Worm (Caenorhabditis elegans) whole organism, dauer: Measurements from ENCODE around the gene klp-4.

ENCODE experiments used
- unc-62 ChIP-seq: sonication (generic microtip); optimal IDR thresholded peaks from 2 replicates; lab custom pipeline; 2017; ENCODE audit warnings: missing biosample characterization, missing genetic modification reagents, missing genetic modification characterization

The klp-4 gene

DNA sequence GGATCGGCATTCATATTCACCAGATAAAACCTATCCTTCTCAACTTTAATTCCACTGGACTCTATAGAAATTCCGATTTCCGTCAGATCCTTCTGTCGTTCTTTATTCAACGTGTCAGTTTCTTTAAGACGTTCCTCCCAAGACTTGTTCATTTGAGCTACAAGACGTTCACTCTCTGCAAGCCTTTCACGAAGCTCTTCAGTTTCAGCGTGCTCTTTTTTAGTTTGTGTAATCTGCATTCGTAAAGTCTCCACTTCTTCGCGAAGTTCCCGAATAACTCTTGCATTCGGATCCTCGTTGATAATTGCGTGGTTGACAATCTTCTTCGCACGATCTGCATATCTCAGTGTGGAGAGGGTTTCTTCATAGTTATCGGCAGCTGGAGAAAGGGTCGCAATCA is 1.8 kb downstream of the klp-4 start:
- TF ChIP-seq unc-62 (GFP tag; lab: Kevin White, UChicago): no peak

DNA sequence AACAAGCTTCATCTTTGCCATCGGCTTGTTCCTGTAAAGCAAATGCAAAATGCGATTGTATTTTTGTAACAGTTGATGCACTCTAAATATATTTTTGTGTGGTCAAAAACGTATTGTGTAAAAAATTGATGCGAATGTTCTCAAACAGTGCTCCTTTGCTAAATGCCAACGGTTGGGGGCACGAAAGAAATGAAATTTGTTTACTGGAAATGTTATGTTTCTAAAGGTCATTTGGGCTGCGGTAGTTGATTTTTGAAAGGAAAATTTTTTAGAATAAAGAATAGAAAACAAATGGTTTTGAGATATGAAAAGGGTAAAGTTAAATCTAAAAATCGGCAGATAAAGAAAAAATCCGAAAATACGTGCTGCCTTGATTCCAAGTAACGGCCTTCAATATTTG is 8.0 kb downstream of the klp-4 start, which contains the start of gene C15C7.6:
Gene C15C7.6, minus strand, starts transcription at position 101 of the 400 bp plus-strand sequence.
- no peak for TF ChIP-seq unc-62 (GFP tag; lab: Kevin White, UChicago)

DNA sequence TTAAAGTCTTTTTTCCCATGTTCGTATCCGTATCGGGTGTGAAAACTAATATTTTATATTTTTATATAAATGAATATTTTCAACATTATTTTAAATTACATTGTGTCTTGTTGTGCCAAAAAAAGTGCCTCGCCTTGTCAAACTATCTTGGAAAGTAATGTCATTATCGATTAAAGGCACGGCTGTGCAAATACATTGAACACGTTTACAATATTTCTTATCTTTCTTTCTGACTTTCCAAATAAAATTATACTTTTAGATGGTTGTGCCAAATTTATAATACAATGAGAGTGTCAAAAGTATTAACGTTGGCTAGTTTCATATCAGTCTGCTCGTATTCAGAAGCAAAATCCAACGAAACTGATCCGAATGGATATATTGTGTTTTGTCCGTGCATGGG is 12.9 kb downstream of the klp-4 start, which contains the start of gene pfut-1:
Gene pfut-1, plus strand, starts transcription at position 258 of the 400 bp plus-strand sequence.
- no peak for TF ChIP-seq unc-62 (GFP tag; lab: Kevin White, UChicago)

DNA sequence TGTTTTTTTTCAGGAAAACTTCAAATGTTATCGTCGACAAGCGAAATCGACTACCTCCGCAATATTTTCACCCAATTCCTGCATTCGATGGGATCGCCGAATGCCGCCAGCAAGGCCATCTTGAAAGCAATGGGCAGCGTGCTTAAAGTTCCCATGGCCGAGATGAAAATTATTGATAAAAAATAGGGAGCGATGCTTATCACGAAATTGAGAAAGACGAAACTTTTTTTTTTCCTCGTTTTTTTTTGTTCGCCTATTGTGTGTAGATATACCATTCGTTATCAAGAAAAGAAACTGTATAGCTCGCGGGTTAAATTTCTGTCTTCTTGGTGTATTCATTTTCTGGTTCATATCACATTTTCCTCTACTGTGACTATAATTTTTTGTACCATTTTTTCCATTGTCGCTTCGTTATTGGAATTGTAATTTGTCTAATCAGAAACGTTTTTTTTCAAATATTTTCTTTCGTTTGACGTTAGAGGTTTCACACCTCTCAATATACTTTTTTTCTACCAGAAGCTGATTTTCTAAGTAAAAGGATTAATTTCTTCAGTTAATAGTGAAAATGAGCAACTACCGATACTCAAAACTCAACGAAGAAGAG is 14.4 kb downstream of the klp-4 start, which contains the start of gene syx-6:
Gene syx-6, plus strand, starts transcription at position 554 of the 604 bp plus-strand sequence.
- no peak for TF ChIP-seq unc-62 (GFP tag; lab: Kevin White, UChicago)

DNA sequence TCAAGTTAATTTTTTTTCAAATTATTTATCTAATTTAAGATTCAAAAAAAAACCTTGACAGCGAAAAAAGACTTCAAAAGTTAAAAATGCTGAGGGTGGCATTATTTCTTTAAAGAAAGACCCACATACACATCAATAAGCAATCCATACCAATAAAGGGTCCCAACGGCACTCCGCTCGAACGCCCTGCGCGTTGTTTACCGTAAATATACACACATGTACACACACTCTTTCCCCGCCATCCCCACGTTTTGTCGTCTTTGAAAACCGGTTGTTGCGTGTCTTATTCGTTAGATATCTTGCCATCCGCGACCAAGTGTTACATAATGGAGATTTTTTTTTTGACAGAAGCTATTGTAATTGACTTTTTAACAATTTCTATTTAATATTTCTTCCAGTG is 19.0 kb downstream of the klp-4 start, which contains the start of gene gcc-1:
Gene gcc-1, plus strand, starts transcription at position 399 of the 400 bp plus-strand sequence.
- no peak for TF ChIP-seq unc-62 (GFP tag; lab: Kevin White, UChicago)

DNA sequence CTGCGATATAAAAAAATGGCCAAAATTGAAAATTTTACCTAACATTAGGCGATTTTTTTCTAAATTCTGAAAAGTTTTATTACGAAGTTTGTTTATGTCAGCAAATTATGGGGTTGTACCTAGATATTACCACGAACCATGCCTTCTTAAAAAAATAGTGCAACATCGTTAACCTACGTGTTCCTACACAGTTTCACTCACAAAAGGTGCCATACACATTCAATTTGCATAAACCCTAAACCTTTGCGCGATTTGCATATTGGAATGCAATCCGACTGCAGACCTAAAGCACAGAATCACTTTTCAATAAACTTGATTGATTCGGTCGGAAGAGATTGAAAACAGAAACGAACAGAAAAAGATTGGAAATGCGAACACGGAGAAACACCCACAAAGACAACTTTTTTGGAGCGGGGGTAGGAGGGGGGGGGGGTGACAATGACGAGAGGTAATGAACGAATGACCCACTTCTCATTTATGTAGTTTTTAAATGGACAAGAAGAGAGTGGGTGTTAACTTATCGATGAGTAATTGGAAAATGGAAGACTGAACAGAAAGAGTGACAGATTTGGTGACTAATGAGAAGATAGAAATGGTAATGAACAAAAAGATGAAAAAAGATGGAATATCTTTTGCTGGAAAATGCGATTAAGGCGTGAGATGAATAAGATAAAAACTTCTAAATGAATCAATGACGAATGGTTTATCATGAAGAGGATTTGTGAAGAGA is 22.3 kb downstream of the klp-4 start:
- TF ChIP-seq unc-62 (GFP tag; lab: Kevin White, UChicago): no peak

DNA sequence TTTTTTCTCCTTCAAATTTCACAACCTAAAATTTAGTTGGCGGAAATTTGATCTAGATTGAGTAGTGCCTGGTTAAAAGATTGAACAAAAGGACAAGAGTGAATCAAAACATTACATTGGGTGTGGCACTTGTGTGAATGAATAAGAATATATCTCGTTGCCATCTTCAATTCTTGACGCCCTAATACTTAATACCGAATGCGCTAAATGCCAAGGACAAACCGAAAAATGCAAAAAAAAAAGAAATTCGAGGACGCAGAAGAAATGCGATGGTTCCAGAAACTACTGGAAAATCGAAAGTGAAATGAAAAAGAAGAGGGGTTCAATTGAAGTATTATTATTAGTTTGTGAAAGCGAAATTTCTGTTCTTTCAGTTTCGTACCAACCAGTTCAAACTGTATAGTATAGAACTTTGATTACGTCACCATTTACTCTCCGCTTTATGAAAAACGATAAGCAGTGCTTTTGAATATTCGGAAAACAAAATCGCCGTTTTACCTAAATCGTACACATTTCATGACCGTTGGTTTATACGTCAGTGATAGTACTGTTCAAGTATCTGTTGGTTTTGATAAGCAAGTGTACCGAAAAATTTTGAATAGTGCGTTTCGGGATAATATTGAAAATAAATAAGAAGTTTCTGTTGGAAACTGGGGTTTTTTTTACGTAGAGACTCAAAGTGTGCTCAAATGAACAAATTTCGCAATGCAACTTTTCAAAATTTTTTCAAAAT is 23.2 kb downstream of the klp-4 start:
- TF ChIP-seq unc-62 (GFP tag; lab: Kevin White, UChicago): no peak

DNA sequence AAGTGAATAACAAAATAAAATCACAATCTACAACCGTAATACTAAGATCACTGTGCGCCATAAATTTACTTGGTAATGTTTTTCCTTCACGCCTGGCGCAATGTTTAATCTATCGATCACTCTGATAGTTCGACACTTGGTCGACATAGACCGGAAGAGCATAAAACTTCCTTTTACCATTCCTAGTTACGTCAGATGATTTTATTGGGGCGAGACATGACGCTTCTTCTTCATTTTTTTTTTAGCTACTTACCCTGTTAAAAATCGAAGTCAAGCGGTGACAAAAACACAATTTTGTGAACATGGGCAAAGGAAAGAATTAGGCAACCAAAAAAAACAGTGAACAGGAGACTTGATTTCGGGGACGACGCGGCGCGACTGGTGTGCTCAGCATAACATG is 23.9 kb downstream of the klp-4 start:
- TF ChIP-seq unc-62 (GFP tag; lab: Kevin White, UChicago): no peak

DNA sequence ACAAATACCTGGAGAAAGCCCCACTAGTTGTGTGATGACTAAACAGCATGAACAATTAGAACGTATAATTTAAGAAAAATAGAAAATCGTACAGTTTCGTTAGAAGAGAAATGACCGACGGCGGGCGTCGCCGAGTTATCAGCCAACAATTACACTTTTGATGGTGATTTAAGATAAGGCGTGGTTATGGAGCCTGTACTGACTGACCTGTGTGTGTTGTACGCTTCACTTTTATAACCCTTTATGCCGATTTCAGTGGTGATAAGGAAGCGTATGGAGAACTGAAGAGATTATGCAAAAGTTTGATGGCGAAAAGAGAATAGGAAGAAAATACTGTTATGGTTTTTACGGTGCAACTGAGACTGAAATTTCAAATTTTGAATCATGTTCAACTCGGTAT is 25.4 kb downstream of the klp-4 start:
- no peak for TF ChIP-seq unc-62 (GFP tag; lab: Kevin White, UChicago)

DNA sequence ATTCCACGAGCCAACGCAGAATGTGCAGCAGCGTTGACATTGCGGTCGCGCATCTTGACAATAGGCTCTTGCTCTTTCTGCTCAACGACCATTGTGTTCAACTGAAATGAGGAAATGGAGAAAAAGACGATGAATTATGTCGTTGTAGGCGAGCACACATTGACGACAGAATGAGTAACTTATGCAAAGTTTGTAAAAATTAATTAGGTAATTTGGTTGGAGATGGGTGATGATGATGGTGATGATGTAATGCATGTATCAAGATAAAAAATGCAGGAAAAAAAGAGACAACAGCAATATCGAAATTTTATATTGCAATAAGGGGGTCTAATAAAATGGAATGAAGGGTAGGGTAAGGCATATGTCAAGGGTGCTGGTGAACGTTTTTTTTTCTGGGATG is 26.1 kb downstream of the klp-4 start, which contains the start of gene bbln-1:
Gene bbln-1, minus strand, starts transcription at position 101 of the 400 bp plus-strand sequence.
- no peak for TF ChIP-seq unc-62 (GFP tag; lab: Kevin White, UChicago)

DNA sequence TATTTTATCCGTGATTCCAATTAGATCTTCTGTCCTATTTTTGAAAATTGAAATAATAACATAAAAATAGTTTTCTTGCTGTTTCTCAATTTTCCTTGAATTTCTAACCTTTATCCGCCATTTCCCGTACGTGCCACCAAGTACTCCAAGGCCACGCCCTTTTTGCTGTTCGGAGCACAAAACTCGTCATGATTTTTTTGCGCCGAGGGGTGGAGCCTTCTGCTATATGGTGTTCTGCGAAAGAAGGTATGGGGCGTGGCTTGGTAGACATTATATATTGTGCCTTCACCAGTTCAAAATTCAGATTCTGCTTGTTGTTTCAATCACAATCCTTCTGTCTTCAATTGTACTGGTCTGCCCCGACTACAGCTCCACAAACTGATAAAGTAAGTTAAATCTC is 33.2 kb downstream of the klp-4 start, which contains the start of gene C15C7.4:
Gene C15C7.4, plus strand, starts transcription at position 301 of the 400 bp plus-strand sequence.
- no peak for TF ChIP-seq unc-62 (GFP tag; lab: Kevin White, UChicago)

DNA sequence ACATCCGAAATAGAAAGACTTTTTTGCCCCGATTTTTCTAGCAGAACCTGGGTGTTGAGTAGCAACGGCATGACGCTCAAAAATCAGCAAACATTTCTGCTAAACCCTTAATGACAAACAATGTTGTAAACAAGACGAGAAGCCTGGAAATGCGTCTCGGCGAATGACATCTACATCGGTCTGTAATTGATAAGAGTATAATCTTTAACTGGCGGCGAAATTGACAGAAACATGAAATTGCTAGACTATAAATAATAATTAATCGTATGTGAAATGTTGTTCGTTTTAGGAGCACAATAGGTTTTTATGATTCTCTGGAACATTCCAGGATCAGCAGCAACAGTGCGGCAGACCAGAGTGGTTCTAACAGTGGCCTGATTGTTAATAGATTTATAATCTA is 36.8 kb downstream of the klp-4 start:
- no peak for TF ChIP-seq unc-62 (GFP tag; lab: Kevin White, UChicago)

DNA sequence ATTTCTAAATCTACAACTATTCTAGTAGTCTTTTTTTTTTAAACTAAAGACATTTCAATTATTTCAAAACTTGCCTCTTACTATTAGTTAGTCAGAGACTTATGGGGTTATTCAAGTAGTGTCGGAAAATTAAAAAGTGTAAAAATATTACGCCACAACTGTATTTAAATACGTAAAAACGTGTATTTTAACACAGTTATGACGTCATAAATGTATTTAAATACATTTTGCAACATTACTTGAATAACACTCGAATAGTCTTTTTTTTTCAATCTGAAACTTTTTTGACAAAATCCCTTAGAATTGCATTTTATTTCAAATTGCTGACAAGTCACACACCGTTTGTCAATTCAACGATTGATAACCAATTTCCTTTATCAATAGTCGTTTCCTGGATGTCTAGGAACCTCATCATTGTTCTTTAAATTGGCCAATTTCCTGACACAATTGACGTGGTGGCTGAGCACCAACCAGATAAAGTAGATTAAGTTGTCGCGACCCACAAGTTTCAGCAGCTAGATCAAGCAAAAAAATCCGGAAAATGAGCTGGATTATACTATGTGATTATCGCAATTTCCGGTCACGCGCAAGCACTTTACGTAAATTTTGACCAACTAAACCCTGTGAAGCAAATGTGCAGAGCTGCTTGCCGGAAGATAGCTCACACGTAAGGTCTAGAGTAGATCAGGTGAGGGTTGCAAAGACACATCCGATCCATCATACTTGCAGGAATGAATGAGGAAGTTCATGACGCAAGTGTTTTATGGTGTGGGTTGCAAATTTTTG is 38.8 kb downstream of the klp-4 start:
- TF ChIP-seq unc-62 (GFP tag; lab: Kevin White, UChicago): no peak

DNA sequence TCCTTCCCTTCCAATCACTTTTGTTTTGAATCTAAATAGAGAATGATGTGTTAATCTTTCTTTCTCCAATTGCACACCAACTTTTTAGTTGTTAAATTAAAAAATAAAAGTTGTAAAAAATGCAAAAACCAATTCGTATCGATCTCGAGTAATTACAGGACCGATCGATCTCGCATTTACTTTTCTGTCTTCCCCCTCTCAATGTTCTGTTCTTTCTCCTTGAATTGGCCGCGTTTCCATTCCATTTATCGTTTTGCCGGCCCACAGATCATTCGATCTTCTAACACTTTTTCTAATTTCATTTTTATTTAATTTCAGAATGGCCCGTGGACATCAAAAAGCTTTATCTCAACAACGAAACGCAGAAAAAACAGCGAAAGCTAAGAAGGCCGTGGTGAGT is 43.3 kb downstream of the klp-4 start, which contains the start of gene K10B3.1:
Gene K10B3.1, plus strand, starts transcription at position 301 of the 400 bp plus-strand sequence.
- TF ChIP-seq unc-62 (GFP tag; lab: Kevin White, UChicago): no peak

DNA sequence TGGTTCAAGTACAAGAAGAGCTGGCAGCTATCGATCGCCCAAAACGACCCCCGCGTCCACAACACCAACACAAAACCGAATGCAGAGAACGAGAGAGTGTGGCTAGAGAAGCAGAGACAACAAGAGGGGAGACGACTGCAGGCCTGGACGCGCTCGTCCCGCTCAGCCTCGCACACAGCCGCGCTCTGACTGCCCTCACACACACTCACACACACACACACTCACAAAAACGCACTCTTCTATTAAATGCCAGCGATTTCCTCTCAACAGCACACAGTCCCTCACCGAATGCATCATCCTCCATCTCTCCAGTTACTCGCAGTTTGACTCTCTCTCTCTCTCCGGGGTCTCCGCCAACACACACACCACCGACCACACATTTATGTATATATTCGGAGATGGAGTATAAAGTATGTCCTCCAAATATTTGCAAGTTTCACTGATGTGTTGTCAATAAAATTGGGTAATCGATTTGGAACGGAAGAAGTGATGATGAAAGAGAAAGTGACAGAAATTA is 50.8 kb downstream of the klp-4 start:
- TF ChIP-seq unc-62 (GFP tag; lab: Kevin White, UChicago): no peak
